Fruit fly (Drosophila melanogaster) whole organism, prepupa: ENCODE data around the gene CG6574.

Source experiments
- Blimp-1 ChIP-seq: fragments of 200-800 bp; sonication (Bioruptor generic); optimal IDR thresholded peaks from 3 replicates; lab custom pipeline; 2017; ENCODE audit warnings: missing biosample characterization, missing genetic modification characterization, mild to moderate bottlenecking, moderate library complexity, missing genetic modification reagents
- CG10631 ChIP-seq: fragments of 200-800 bp; sonication (Bioruptor generic); optimal IDR thresholded peaks from 2 replicates; lab custom pipeline; 2016; ENCODE audit warnings: missing biosample characterization, missing genetic modification characterization
- CG11294 ChIP-seq: fragments of 200-800 bp; sonication (Bioruptor generic); IDR thresholded peaks from 2 replicates; pipeline ENCODE4 v1.3.6; 2022; ENCODE audit warnings: missing biosample characterization, missing genetic modification characterization
- CG11762 ChIP-seq: fragments of 200-800 bp; sonication (Bioruptor generic); optimal IDR thresholded peaks from 3 replicates; lab custom pipeline; 2016; ENCODE audit warnings: missing biosample characterization, missing genetic modification characterization; ENCODE audit not compliant: insufficient read depth
- CG11902 ChIP-seq: fragments of 200-800 bp; sonication (Bioruptor generic); optimal IDR thresholded peaks from 3 replicates; lab custom pipeline; 2016; ENCODE audit warnings: missing biosample characterization, missing genetic modification characterization
- CG15336 ChIP-seq: fragments of 200-800 bp; sonication (Bioruptor generic); IDR thresholded peaks from 2 replicates; pipeline ENCODE4 v1.3.6; 2022; ENCODE audit warnings: missing biosample characterization, missing genetic modification characterization
- CG1621 ChIP-seq: fragments of 200-800 bp; sonication (Bioruptor generic); optimal IDR thresholded peaks from 3 replicates; lab custom pipeline; 2018; ENCODE audit warnings: missing biosample characterization, mild to moderate bottlenecking, missing genetic modification characterization
- CG16779 ChIP-seq: fragments of 200-800 bp; sonication (Bioruptor generic); optimal IDR thresholded peaks from 3 replicates; lab custom pipeline; 2017; ENCODE audit warnings: missing biosample characterization, mild to moderate bottlenecking, missing genetic modification characterization
- CG3032 ChIP-seq: fragments of 200-800 bp; optimal IDR thresholded peaks from 2 replicates; lab custom pipeline; 2019; ENCODE audit warnings: missing biosample characterization, mild to moderate bottlenecking, missing genetic modification characterization, moderate library complexity
- CG31627 ChIP-seq: fragments of 200-800 bp; sonication (Bioruptor generic); optimal IDR thresholded peaks from 3 replicates; lab custom pipeline; 2016; ENCODE audit warnings: missing biosample characterization, missing genetic modification characterization
- CG34406 ChIP-seq: fragments of 200-800 bp; sonication (Bioruptor generic); optimal IDR thresholded peaks from 3 replicates; lab custom pipeline; 2016; ENCODE audit warnings: missing biosample characterization, missing genetic modification characterization
- CG3919 ChIP-seq: fragments of 200-800 bp; sonication (Bioruptor generic); optimal IDR thresholded peaks from 3 replicates; lab custom pipeline; 2016; ENCODE audit warnings: missing biosample characterization, missing genetic modification characterization
- CG6163 ChIP-seq: fragments of 200-800 bp; sonication (Bioruptor generic); IDR thresholded peaks from 3 replicates; pipeline ENCODE4 v1.3.6; 2022; ENCODE audit warnings: missing biosample characterization, missing genetic modification characterization
- CG6276 ChIP-seq: fragments of 200-800 bp; sonication (Bioruptor generic); optimal IDR thresholded peaks from 2 replicates; lab custom pipeline; 2017; ENCODE audit warnings: missing biosample characterization, mild to moderate bottlenecking, missing genetic modification characterization
- CG6808 ChIP-seq: fragments of 200-800 bp; sonication (Bioruptor generic); optimal IDR thresholded peaks from 3 replicates; lab custom pipeline; 2017; ENCODE audit warnings: missing biosample characterization, missing genetic modification characterization, mild to moderate bottlenecking, moderate library complexity, missing genetic modification reagents
- CG6854 ChIP-seq: fragments of 200-800 bp; sonication (Bioruptor generic); optimal IDR thresholded peaks from 2 replicates; lab custom pipeline; 2017; ENCODE audit warnings: missing biosample characterization, mild to moderate bottlenecking, missing genetic modification characterization
- CG7368 ChIP-seq: fragments of 200-800 bp; sonication (Bioruptor generic); optimal IDR thresholded peaks from 3 replicates; lab custom pipeline; 2016; ENCODE audit warnings: missing biosample characterization, missing genetic modification characterization
- CG9139 ChIP-seq: fragments of 200-800 bp; sonication (Bioruptor generic); optimal IDR thresholded peaks from 3 replicates; lab custom pipeline; 2017; ENCODE audit warnings: missing biosample characterization, mild to moderate bottlenecking, missing genetic modification characterization
- Eip78C ChIP-seq: fragments of 200-800 bp; sonication (Bioruptor generic); peaks from one replicate; lab custom pipeline; 2016; ENCODE audit warnings: missing biosample characterization, missing genetic modification characterization
- Eip93F ChIP-seq: fragments of 200-800 bp; sonication (Bioruptor generic); optimal IDR thresholded peaks from 2 replicates; lab custom pipeline; 2016; ENCODE audit warnings: missing biosample characterization, mild to moderate bottlenecking, missing genetic modification characterization
- Ets96B ChIP-seq: fragments of 200-800 bp; optimal IDR thresholded peaks from 2 replicates; lab custom pipeline; 2019; ENCODE audit warnings: missing biosample characterization, mild to moderate bottlenecking, missing genetic modification characterization, moderate library complexity
- Gug ChIP-seq: fragments of 200-800 bp; sonication (Bioruptor generic); IDR thresholded peaks from 2 replicates; pipeline ENCODE4 v1.3.6; 2022; ENCODE audit warnings: missing biosample characterization, missing genetic modification characterization
- Hr38 ChIP-seq: sonication (Bioruptor generic); optimal IDR thresholded peaks from 2 replicates; lab custom pipeline; 2016; ENCODE audit warnings: missing biosample characterization, missing genetic modification characterization
- Hr39 ChIP-seq: fragments of 200-800 bp; sonication (Bioruptor generic); optimal IDR thresholded peaks from 2 replicates; lab custom pipeline; 2016; ENCODE audit warnings: missing biosample characterization, missing genetic modification characterization
- Hr4 ChIP-seq: fragments of 200-800 bp; sonication (Bioruptor generic); optimal IDR thresholded peaks from 3 replicates; lab custom pipeline; 2016; ENCODE audit warnings: missing biosample characterization, missing genetic modification characterization
- Lpt ChIP-seq: fragments of 200-800 bp; sonication (Bioruptor generic); optimal IDR thresholded peaks from 3 replicates; lab custom pipeline; 2016; ENCODE audit warnings: missing biosample characterization, missing genetic modification characterization
- OdsH ChIP-seq: fragments of 200-800 bp; sonication (Bioruptor generic); optimal IDR thresholded peaks from 3 replicates; lab custom pipeline; 2016; ENCODE audit warnings: missing biosample characterization, missing genetic modification characterization
- Smox ChIP-seq: fragments of 200-800 bp; sonication (Bioruptor generic); optimal IDR thresholded peaks from 3 replicates; lab custom pipeline; 2016; ENCODE audit warnings: missing biosample characterization, missing genetic modification characterization
- Sox14 ChIP-seq: fragments of 200-800 bp; sonication (Bioruptor generic); optimal IDR thresholded peaks from 3 replicates; lab custom pipeline; 2016; ENCODE audit warnings: missing biosample characterization, missing genetic modification characterization
- dac ChIP-seq: fragments of 200-800 bp; sonication (Bioruptor generic); optimal IDR thresholded peaks from 2 replicates; lab custom pipeline; 2017; ENCODE audit warnings: missing biosample characterization, mild to moderate bottlenecking, missing genetic modification characterization
- dsx ChIP-seq: fragments of 200-800 bp; optimal IDR thresholded peaks from 3 replicates; lab custom pipeline; 2019; ENCODE audit warnings: missing biosample characterization, mild to moderate bottlenecking, missing genetic modification characterization, moderate library complexity; ENCODE audit not compliant: poor library complexity, severe bottlenecking
- eg ChIP-seq: fragments of 200-800 bp; sonication (Bioruptor generic); IDR thresholded peaks from 3 replicates; pipeline ENCODE4 v1.3.6; 2022; ENCODE audit warnings: missing biosample characterization, missing genetic modification characterization
- esn ChIP-seq: fragments of 200-800 bp; sonication (Bioruptor generic); optimal IDR thresholded peaks from 2 replicates; lab custom pipeline; 2016; ENCODE audit warnings: missing biosample characterization, mild to moderate bottlenecking, missing genetic modification characterization, moderate library complexity
- fd59A ChIP-seq: fragments of 200-800 bp; sonication (Bioruptor generic); optimal IDR thresholded peaks from 2 replicates; lab custom pipeline; 2017; ENCODE audit warnings: missing biosample characterization, mild to moderate bottlenecking, missing genetic modification characterization, missing genetic modification reagents
- fd85E ChIP-seq: fragments of 200-800 bp; sonication (Bioruptor generic); optimal IDR thresholded peaks from 3 replicates; lab custom pipeline; 2016; ENCODE audit warnings: missing biosample characterization, missing genetic modification characterization
- fkh ChIP-seq: fragments of 200-800 bp; sonication (Bioruptor generic); optimal IDR thresholded peaks from 3 replicates; lab custom pipeline; 2017; ENCODE audit warnings: missing biosample characterization, mild to moderate bottlenecking, missing genetic modification characterization, moderate library complexity
- lz ChIP-seq: fragments of 200-800 bp; sonication (Bioruptor generic); optimal IDR thresholded peaks from 3 replicates; lab custom pipeline; 2016; ENCODE audit warnings: missing biosample characterization, missing genetic modification characterization
- net ChIP-seq: fragments of 200-800 bp; sonication (Bioruptor generic); optimal IDR thresholded peaks from 3 replicates; lab custom pipeline; 2016; ENCODE audit warnings: missing biosample characterization, missing genetic modification characterization
- pdm3 ChIP-seq: fragments of 200-800 bp; sonication (Bioruptor generic); optimal IDR thresholded peaks from 3 replicates; lab custom pipeline; 2016; ENCODE audit warnings: missing biosample characterization, missing genetic modification characterization
- salr ChIP-seq, 2 experiments: fragments of 200-800 bp; sonication (Bioruptor generic); optimal IDR thresholded peaks; 3 replicates each; lab custom pipeline; 2016 to 2018; ENCODE audit warnings: missing biosample characterization in 2 of 2, missing genetic modification characterization in 2 of 2, mild to moderate bottlenecking in 1 of 2
- ss ChIP-seq, 2 experiments: fragments of 200-800 bp; sonication (Bioruptor generic); optimal IDR thresholded peaks; 2 replicates in 1 of 2; 3 replicates in 1 of 2; lab custom pipeline; 2017 to 2018; ENCODE audit warnings: mild to moderate bottlenecking in 2 of 2, missing biosample characterization in 2 of 2, missing genetic modification characterization in 2 of 2, moderate library complexity in 1 of 2
- svp ChIP-seq: fragments of 200-800 bp; sonication (Bioruptor generic); peaks from one replicate; lab custom pipeline; 2016; ENCODE audit warnings: missing biosample characterization, missing genetic modification characterization
- topi ChIP-seq: fragments of 200-800 bp; sonication (Bioruptor generic); optimal IDR thresholded peaks from 3 replicates; lab custom pipeline; 2016; ENCODE audit warnings: missing biosample characterization, missing genetic modification characterization
- vri ChIP-seq: fragments of 200-800 bp; sonication (Bioruptor generic); optimal IDR thresholded peaks from 3 replicates; lab custom pipeline; 2016; ENCODE audit warnings: missing biosample characterization, mild to moderate bottlenecking, missing genetic modification characterization

CG6574 gene

DNA sequence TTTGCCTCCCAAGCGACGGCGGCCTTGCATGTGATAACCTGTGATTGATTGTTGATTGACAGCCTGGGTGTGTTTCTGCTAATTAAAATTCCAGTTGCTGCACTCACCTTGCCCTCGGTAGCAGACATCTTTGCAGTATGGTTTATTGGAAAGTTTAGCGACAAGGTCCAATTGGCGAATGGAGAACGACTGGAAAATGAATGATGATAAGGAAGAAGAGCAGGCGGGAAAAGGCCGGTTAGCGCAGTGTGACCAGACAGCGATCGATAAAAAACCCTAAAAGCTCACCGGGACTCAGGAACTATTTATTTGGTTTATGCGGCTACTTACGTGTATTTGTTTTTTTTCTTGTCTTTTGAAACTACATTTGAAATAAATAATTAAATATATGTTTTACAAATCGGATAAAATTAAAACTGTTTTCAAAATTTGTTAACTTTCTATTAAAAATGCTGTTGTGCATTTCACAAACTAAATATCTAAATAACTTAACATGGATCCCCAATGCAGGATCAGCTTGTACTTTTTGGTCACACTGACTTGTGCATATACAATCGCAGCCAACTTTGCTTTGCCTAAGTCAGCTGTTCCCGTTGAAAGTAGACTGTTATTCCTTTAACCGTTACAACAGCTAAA, 9.5 kb upstream of the CG6574 start, which contains the start of gene Fdh (continued):
- peak; percentile 48 for TF ChIP-seq CG3919 (GFP tag; lab: Kevin White, UChicago)
- peak; percentile 32 for TF ChIP-seq vri (GFP tag; lab: Kevin White, UChicago)
- peak; percentile 54 for TF ChIP-seq CG3032 (tag; lab: Kevin White, UChicago)
- TF ChIP-seq CG7368 (GFP tag; lab: Kevin White, UChicago): peak; percentile 18
- TF ChIP-seq Smox (GFP tag; lab: Kevin White, UChicago): no peak
- TF ChIP-seq CG6854 (GFP tag; lab: Kevin White, UChicago): peak; percentile 58
- TF ChIP-seq Eip93F (GFP tag; lab: Kevin White, UChicago): peak; percentile 44
- TF ChIP-seq CG9139 (GFP tag; lab: Kevin White, UChicago): no peak
- TF ChIP-seq Eip78C (GFP tag; lab: Kevin White, UChicago): peak; percentile 89
- no peak for TF ChIP-seq CG10631 (GFP tag; lab: Kevin White, UChicago)
- no peak for TF ChIP-seq CG6276 (GFP tag; lab: Kevin White, UChicago)
- TF ChIP-seq lz (GFP tag; lab: Kevin White, UChicago): peak; percentile 66
- no peak for TF ChIP-seq CG11902 (GFP tag; lab: Kevin White, UChicago)
- TF ChIP-seq CG11762 (GFP tag; lab: Kevin White, UChicago): no peak
- peak; percentile 56 for TF ChIP-seq OdsH (GFP tag; lab: Kevin White, UChicago)
- TF ChIP-seq topi (GFP tag; lab: Kevin White, UChicago): peak; percentile 59
- no peak for TF ChIP-seq CG11294 (GFP tag; lab: Robert Waterston, UW)
- TF ChIP-seq Ets96B (tag; lab: Kevin White, UChicago): peak; percentile 36
- TF ChIP-seq pdm3 (GFP tag; lab: Kevin White, UChicago): no peak
- TF ChIP-seq Blimp-1 (GFP tag; lab: Kevin White, UChicago): no peak
- TF ChIP-seq CG1621 (tag; lab: Kevin White, UChicago): peak; percentile 18
- TF ChIP-seq CG34406 (GFP tag; lab: Kevin White, UChicago): peak; percentile 54
- peak; percentile 44 for TF ChIP-seq Lpt (GFP tag; lab: Kevin White, UChicago)
- TF ChIP-seq fd85E (GFP tag; lab: Kevin White, UChicago): no peak
- peak; percentile 26 for TF ChIP-seq fd59A (GFP tag; lab: Kevin White, UChicago)
- no peak for TF ChIP-seq Hr38 (GFP tag; lab: Kevin White, UChicago)

DNA sequence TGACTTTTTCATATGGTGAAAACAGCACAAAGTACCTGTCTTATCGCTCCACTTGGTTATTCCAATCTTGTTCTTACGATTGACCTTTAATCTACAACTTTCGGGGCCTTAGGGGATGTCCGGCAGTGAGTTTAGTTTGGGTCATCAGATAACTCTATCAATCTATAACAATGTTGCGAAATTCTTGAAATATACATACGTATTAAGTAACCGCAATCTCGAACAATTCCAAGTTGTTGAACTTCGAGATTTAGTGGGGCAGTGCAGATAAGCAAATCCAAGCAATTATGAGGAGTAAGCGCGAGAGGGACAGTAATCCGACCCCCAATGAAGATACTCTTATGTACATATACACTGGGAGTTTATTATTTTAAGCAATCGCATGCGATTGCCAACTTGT, 7.8 kb upstream of the CG6574 start:
- TF ChIP-seq esn (GFP tag; lab: Kevin White, UChicago) (no peak), dsx (GFP tag; lab: Kevin White, UChicago) (peak; percentile 40), vri (GFP tag; lab: Kevin White, UChicago) (peak; percentile 79), svp (GFP tag; lab: Kevin White, UChicago) (peak; percentile 93)

- TF ChIP-seq CG11762 (GFP tag; lab: Kevin White, UChicago): no peak
- TF ChIP-seq Eip93F (GFP tag; lab: Kevin White, UChicago): no peak
- no peak for TF ChIP-seq CG7368 (GFP tag; lab: Kevin White, UChicago)
- TF ChIP-seq ss (GFP tag; optimal IDR thresholded peaks at IDR 0.05; lab: Kevin White, UChicago): peak in 1 of 2 experiments; percentile 14
- no peak for TF ChIP-seq Gug
- TF ChIP-seq Eip78C (GFP tag; lab: Kevin White, UChicago): no peak
- no peak for TF ChIP-seq Smox (GFP tag; lab: Kevin White, UChicago)
- no peak for TF ChIP-seq CG6276 (GFP tag; lab: Kevin White, UChicago)
- no peak for TF ChIP-seq lz (GFP tag; lab: Kevin White, UChicago)
- TF ChIP-seq Hr39 (GFP tag; lab: Kevin White, UChicago): no peak
- TF ChIP-seq CG6163: no peak
- TF ChIP-seq CG15336 (GFP tag; lab: Robert Waterston, UW): peak; percentile 9; the same call in 1 of the 2 replicates
- TF ChIP-seq fkh (GFP tag; lab: Kevin White, UChicago): peak; percentile 63
- peak; percentile 31 for TF ChIP-seq net (GFP tag; lab: Kevin White, UChicago)
- no peak for TF ChIP-seq OdsH (GFP tag; lab: Kevin White, UChicago)
- TF ChIP-seq CG16779 (tag; lab: Kevin White, UChicago): no peak
- TF ChIP-seq Lpt (GFP tag; lab: Kevin White, UChicago): no peak
- no peak for TF ChIP-seq CG31627 (GFP tag; lab: Kevin White, UChicago)
- TF ChIP-seq Hr4 (GFP tag; lab: Kevin White, UChicago): no peak
- TF ChIP-seq Sox14 (GFP tag; lab: Kevin White, UChicago): peak; percentile 58
- TF ChIP-seq CG6808 (GFP tag; lab: Kevin White, UChicago): no peak
- 0 out of 3 replicates have a peak, but pooled peaks have one; percentile 6 for TF ChIP-seq eg (GFP tag; lab: Robert Waterston, UW)
- no peak for TF ChIP-seq svp (GFP tag; lab: Kevin White, UChicago)
- peak; percentile 10 for TF ChIP-seq esn (GFP tag; lab: Kevin White, UChicago)
- TF ChIP-seq salr (GFP tag; optimal IDR thresholded peaks at IDR 0.05; lab: Kevin White, UChicago): no peak
- no peak for TF ChIP-seq dac (GFP tag; lab: Kevin White, UChicago)
- no peak for TF ChIP-seq CG9139 (GFP tag; lab: Kevin White, UChicago)
These were observed 5.7 kb upstream of the CG6574 start, which contains the start of the genes SelR and Tsp86D for dm6 chr3R:10868427-10868962. TSS of gene SelR (minus strand) at chr3R:10868642. TSS of gene Tsp86D (plus strand) at chr3R:10868708.
